Worm (Caenorhabditis elegans) whole organism, young adult: ENCODE measurements around the gene F26F12.8.

Experiments
- B0019.2 ChIP-seq: fragments of 200-800 bp; sonication (Bioruptor generic); conservative IDR thresholded peaks from 2 replicates; pipeline ENCODE4 v1.3.6; 2022; ENCODE audit warnings: missing genetic modification reagents, missing genetic modification characterization, missing compliant biosample characterization
- C17E4.6 ChIP-seq: fragments of 200-800 bp; sonication (Bioruptor generic); IDR thresholded peaks from 2 replicates; pipeline ENCODE4 v1.3.6; 2022; ENCODE audit warnings: missing genetic modification reagents, missing genetic modification characterization, missing compliant biosample characterization
- F10E7.11 ChIP-seq: sonication (generic microtip); optimal IDR thresholded peaks from 2 replicates; lab custom pipeline; 2017; ENCODE audit warnings: mild to moderate bottlenecking, missing genetic modification characterization, moderate library complexity, missing compliant biosample characterization
- F33H1.4 ChIP-seq: fragments of 200-800 bp; sonication (Bioruptor generic); IDR thresholded peaks from 2 replicates; pipeline ENCODE4 v1.3.6; 2022; ENCODE audit warnings: missing genetic modification reagents, missing genetic modification characterization, missing compliant biosample characterization
- F37B4.10 ChIP-seq: fragments of 200-800 bp; sonication (Bioruptor generic); IDR thresholded peaks from 2 replicates; pipeline ENCODE4 v1.3.6; 2022; ENCODE audit warnings: missing genetic modification characterization, missing compliant biosample characterization
- F49E8.2 ChIP-seq: sonication (generic microtip); optimal IDR thresholded peaks from 3 replicates; lab custom pipeline; 2017; ENCODE audit warnings: missing genetic modification characterization, mild to moderate bottlenecking, missing compliant biosample characterization, antibody characterized with exemption, moderate library complexity; ENCODE audit not compliant: insufficient read depth
- F52B5.7 ChIP-seq: sonication (generic microtip); optimal IDR thresholded peaks from 2 replicates; lab custom pipeline; 2016; ENCODE audit warnings: mild to moderate bottlenecking, missing genetic modification characterization, missing compliant biosample characterization
- F55B11.4 ChIP-seq: sonication (generic microtip); optimal IDR thresholded peaks from 2 replicates; lab custom pipeline; 2016; ENCODE audit warnings: missing compliant biosample characterization, missing genetic modification characterization, borderline replicate concordance; ENCODE audit not compliant: insufficient read depth
- K12H6.12 ChIP-seq: fragments of 200-800 bp; sonication (Bioruptor generic); optimal IDR thresholded peaks from 2 replicates; lab custom pipeline; 2018; ENCODE audit warnings: mild to moderate bottlenecking, missing genetic modification characterization, missing compliant biosample characterization
- T07F8.4 ChIP-seq: sonication (generic microtip); optimal IDR thresholded peaks from 2 replicates; lab custom pipeline; 2016; ENCODE audit warnings: mild to moderate bottlenecking, missing genetic modification characterization, moderate library complexity, missing compliant biosample characterization
- Y53F4B.3 ChIP-seq: fragments of 200-800 bp; sonication (Bioruptor generic); IDR thresholded peaks from 2 replicates; pipeline ENCODE4 v1.3.6; 2022; ENCODE audit warnings: missing genetic modification reagents, missing genetic modification characterization, missing compliant biosample characterization
- Y79H2A.3 ChIP-seq: fragments of 200-800 bp; sonication (Bioruptor generic); conservative IDR thresholded peaks from 2 replicates; pipeline ENCODE4 v1.3.6; 2022; ENCODE audit warnings: missing genetic modification reagents, missing genetic modification characterization, missing compliant biosample characterization
- aptf-3 ChIP-seq: fragments of 200-800 bp; sonication (Bioruptor generic); IDR thresholded peaks from 2 replicates; pipeline ENCODE4 v1.3.6; 2022; ENCODE audit warnings: missing genetic modification characterization, missing compliant biosample characterization
- atf-7 ChIP-seq: sonication (generic microtip); optimal IDR thresholded peaks from 2 replicates; lab custom pipeline; 2017; ENCODE audit warnings: mild to moderate bottlenecking, missing genetic modification characterization, missing compliant biosample characterization
- athp-1 ChIP-seq: sonication (generic microtip); optimal IDR thresholded peaks from 2 replicates; lab custom pipeline; 2017; ENCODE audit warnings: mild to moderate bottlenecking, missing genetic modification characterization, missing compliant biosample characterization
- cebp-1 ChIP-seq, 2 experiments: fragments of 200-800 bp in 1 of 2; sonication (Bioruptor generic) in 1 of 2; sonication (generic microtip) in 1 of 2; IDR thresholded peaks in 1 of 2; optimal IDR thresholded peaks in 1 of 2; 2 replicates each; pipeline versions ENCODE4 v1.3.6 to Lab custom; 2017 to 2022; ENCODE audit warnings: missing compliant biosample characterization in 2 of 2, missing genetic modification characterization in 2 of 2, mild to moderate bottlenecking in 1 of 2, missing genetic modification reagents in 1 of 2, moderate library complexity in 1 of 2
- ceh-91 ChIP-seq: fragments of 200-800 bp; sonication (Bioruptor generic); IDR thresholded peaks from 2 replicates; pipeline ENCODE4 v1.3.6; 2022; ENCODE audit warnings: missing genetic modification reagents, missing genetic modification characterization, missing compliant biosample characterization
- die-1 ChIP-seq: sonication (generic microtip); optimal IDR thresholded peaks from 2 replicates; lab custom pipeline; 2016; ENCODE audit warnings: missing genotype, mild to moderate bottlenecking, missing genetic modification characterization, missing compliant biosample characterization
- dpff-1 ChIP-seq: sonication (generic microtip); optimal IDR thresholded peaks from 2 replicates; lab custom pipeline; 2017; ENCODE audit warnings: mild to moderate bottlenecking, missing genetic modification characterization, missing compliant biosample characterization
- dpl-1 ChIP-seq: fragments of 150-350 bp; optimal IDR thresholded peaks from 2 replicates; lab custom pipeline; 2014; ENCODE audit warnings: missing biosample characterization, missing genetic modification reagents, missing genetic modification characterization
- efl-1 ChIP-seq: fragments of 150-350 bp; optimal IDR thresholded peaks from 2 replicates; lab custom pipeline; 2014; ENCODE audit warnings: missing biosample characterization, missing genetic modification reagents, missing genetic modification characterization
- ets-4 ChIP-seq: fragments of 200-800 bp; sonication (Bioruptor generic); optimal IDR thresholded peaks from 2 replicates; lab custom pipeline; 2018; ENCODE audit warnings: mild to moderate bottlenecking, missing genetic modification characterization, missing compliant biosample characterization
- him-1 ChIP-seq: sonication (generic microtip); optimal IDR thresholded peaks from 2 replicates; lab custom pipeline; 2016; ENCODE audit warnings: missing genotype, missing genetic modification reagents, missing genetic modification characterization, missing compliant biosample characterization
- hmg-20 ChIP-seq: fragments of 200-800 bp; sonication (Bioruptor generic); IDR thresholded peaks from 2 replicates; pipeline ENCODE4 v1.3.6; 2022; ENCODE audit warnings: missing genetic modification reagents, missing genetic modification characterization, missing compliant biosample characterization
- hsf-1 ChIP-seq: fragments of 200-800 bp; sonication (Bioruptor generic); IDR thresholded peaks from 2 replicates; pipeline ENCODE4 v1.3.6; 2022; ENCODE audit warnings: missing genetic modification reagents, missing genetic modification characterization, missing compliant biosample characterization
- let-607 ChIP-seq, 2 experiments: fragments of 200-800 bp in 1 of 2; sonication (Bioruptor generic) in 1 of 2; sonication (generic microtip) in 1 of 2; optimal IDR thresholded peaks; 2 replicates each; lab custom pipeline; 2016 to 2018; ENCODE audit warnings: mild to moderate bottlenecking in 2 of 2, missing compliant biosample characterization in 2 of 2, missing genetic modification characterization in 2 of 2, moderate library complexity in 2 of 2, missing genotype in 1 of 2
- lin-26 ChIP-seq: fragments of 200-800 bp; sonication (Bioruptor generic); IDR thresholded peaks from 2 replicates; pipeline ENCODE4 v1.3.6; 2022; ENCODE audit warnings: missing genetic modification reagents, missing genetic modification characterization, missing compliant biosample characterization
- lin-35 ChIP-seq, 3 experiments: fragments of 150-350 bp in 2 of 3; sonication (generic microtip) in 1 of 3; optimal IDR thresholded peaks; 2 replicates each; lab custom pipeline; 2014 to 2018; ENCODE audit warnings: missing biosample characterization in 3 of 3, missing genetic modification characterization in 3 of 3, missing genetic modification reagents in 3 of 3
- mcd-1 ChIP-seq: fragments of 200-800 bp; sonication (Bioruptor generic); IDR thresholded peaks from 2 replicates; pipeline ENCODE4 v1.3.6; 2022; ENCODE audit warnings: missing genetic modification reagents, missing genetic modification characterization, missing compliant biosample characterization
- mxl-1 ChIP-seq: sonication (generic microtip); optimal IDR thresholded peaks from 2 replicates; lab custom pipeline; 2016; ENCODE audit warnings: missing genetic modification characterization, missing compliant biosample characterization
- nhr-80 ChIP-seq: sonication (generic microtip); optimal IDR thresholded peaks from 2 replicates; lab custom pipeline; 2016; ENCODE audit warnings: missing genetic modification characterization, missing compliant biosample characterization
- sdz-38 ChIP-seq: sonication (generic microtip); optimal IDR thresholded peaks from 2 replicates; lab custom pipeline; 2016; ENCODE audit warnings: missing genotype, missing genetic modification characterization, missing compliant biosample characterization
- snpc-1.1 ChIP-seq: sonication (generic microtip); optimal IDR thresholded peaks from 2 replicates; lab custom pipeline; 2017; ENCODE audit warnings: missing genetic modification characterization, mild to moderate bottlenecking, missing compliant biosample characterization, antibody characterized with exemption, moderate library complexity, missing genotype, missing genetic modification reagents; ENCODE audit not compliant: insufficient read depth
- unc-62 ChIP-seq: fragments of 150-350 bp; optimal IDR thresholded peaks from 2 replicates; lab custom pipeline; 2014; ENCODE audit warnings: missing biosample characterization, missing genetic modification reagents, missing genetic modification characterization
- ztf-26 ChIP-seq: sonication (generic microtip); optimal IDR thresholded peaks from 2 replicates; lab custom pipeline; 2017; ENCODE audit warnings: missing genetic modification characterization, missing compliant biosample characterization

Gene F26F12.8

ce11 chrV:5816470-5817061 lies 45.8 kb downstream of the F26F12.8 start:
- no peak for TF ChIP-seq ztf-26 (tag; lab: Kevin White, UChicago)
- TF ChIP-seq let-607 (tag; optimal IDR thresholded peaks at IDR 0.05; lab: Kevin White, UChicago): peak in 1 of 2 experiments; percentile 14
- peak; percentile 38 for TF ChIP-seq ets-4 (GFP tag; lab: Kevin White, UChicago)
- TF ChIP-seq C17E4.6 (GFP tag; lab: Robert Waterston, UW): no peak
- no peak for TF ChIP-seq sdz-38
- no peak for TF ChIP-seq lin-35 (GFP tag; optimal IDR thresholded peaks at IDR 0.05; lab: Kevin White, UChicago)
- no peak for TF ChIP-seq Y79H2A.3
- no peak for TF ChIP-seq ceh-91 (GFP tag; lab: Robert Waterston, UW)
- TF ChIP-seq F49E8.2 (tag; lab: Kevin White, UChicago): no peak
- TF ChIP-seq mxl-1: no peak
- peak; percentile 75 for TF ChIP-seq nhr-80 (tag; lab: Kevin White, UChicago)
- TF ChIP-seq atf-7 (tag; lab: Kevin White, UChicago): peak; percentile 42
- TF ChIP-seq cebp-1 (GFP tag; IDR thresholded peaks at IDR 0.05; lab: Robert Waterston, UW): no peak
- TF ChIP-seq cebp-1 (tag; optimal IDR thresholded peaks at IDR 0.05; lab: Kevin White, UChicago): peak; percentile 52
- no peak for TF ChIP-seq efl-1 (GFP tag; lab: Kevin White, UChicago)
- TF ChIP-seq F37B4.10: no peak
- TF ChIP-seq B0019.2 (GFP tag; lab: Robert Waterston, UW): no peak
- TF ChIP-seq F10E7.11 (tag; lab: Kevin White, UChicago): no peak
- TF ChIP-seq aptf-3 (GFP tag; lab: Robert Waterston, UW): no peak
- TF ChIP-seq K12H6.12 (tag; lab: Kevin White, UChicago): no peak
- no peak for TF ChIP-seq lin-26 (GFP tag; lab: Robert Waterston, UW)
- TF ChIP-seq dpff-1 (tag; lab: Kevin White, UChicago): no peak
- TF ChIP-seq Y53F4B.3 (GFP tag; lab: Robert Waterston, UW): no peak
- TF ChIP-seq unc-62: no peak
- no peak for TF ChIP-seq hsf-1

- TF ChIP-seq nhr-80 (tag; lab: Kevin White, UChicago) (peak; percentile 77), athp-1 (no peak), hmg-20 (GFP tag; lab: Robert Waterston, UW) (no peak), ceh-91 (GFP tag; lab: Robert Waterston, UW) (no peak), cebp-1 (GFP tag; IDR thresholded peaks at IDR 0.05; lab: Robert Waterston, UW) (no peak), cebp-1 (tag; optimal IDR thresholded peaks at IDR 0.05; lab: Kevin White, UChicago) (peak; percentile 43), snpc-1.1 (tag; lab: Kevin White, UChicago) (no peak), F33H1.4 (no peak), die-1 (no peak), F52B5.7 (tag; lab: Kevin White, UChicago) (no peak), him-1 (tag; lab: Kevin White, UChicago) (no peak), K12H6.12 (tag; lab: Kevin White, UChicago) (no peak), mcd-1 (no peak), T07F8.4 (tag; lab: Kevin White, UChicago) (no peak)
Observed at ce11 chrV:5813060-5813659, 49.2 kb downstream of the F26F12.8 start, which contains the start of gene ZC250.4. Gene ZC250.4, minus strand, starts transcription at chrV:5813137.

- TF ChIP-seq dpl-1 (GFP tag; lab: Kevin White, UChicago): no peak
- no peak for TF ChIP-seq F55B11.4 (tag; lab: Kevin White, UChicago)
- no peak for TF ChIP-seq efl-1 (GFP tag; lab: Kevin White, UChicago)
- no peak for TF ChIP-seq F49E8.2 (tag; lab: Kevin White, UChicago)
Observed at ce11 chrV:5805467-5805866, 56.9 kb downstream of the F26F12.8 start, which contains the start of gene ZC250.5. Gene ZC250.5, plus strand, starts transcription at chrV:5805767.
